Fruit fly (Drosophila melanogaster) whole organism, adult: ENCODE results near the gene SNF4Agamma.

ENCODE experiments used
- CG11617 ChIP-seq: fragments of 200-800 bp; sonication (Bioruptor generic); optimal IDR thresholded peaks from 2 replicates; lab custom pipeline; 2017; ENCODE audit warnings: mild to moderate bottlenecking, missing biosample characterization, missing genetic modification reagents, missing genetic modification characterization
- CG12768 ChIP-seq: fragments of 200-800 bp; sonication (Bioruptor generic); optimal IDR thresholded peaks from 2 replicates; lab custom pipeline; 2017; ENCODE audit warnings: missing biosample characterization, missing genetic modification characterization, mild to moderate bottlenecking, moderate library complexity, missing genetic modification reagents
- CG14711 ChIP-seq: fragments of 200-800 bp; sonication (Bioruptor generic); optimal IDR thresholded peaks from 2 replicates; lab custom pipeline; 2018; ENCODE audit warnings: missing biosample characterization, mild to moderate bottlenecking, missing genetic modification characterization, moderate library complexity
- CG1620 ChIP-seq: fragments of 200-800 bp; sonication (Bioruptor generic); optimal IDR thresholded peaks from 2 replicates; lab custom pipeline; 2016; ENCODE audit warnings: missing biosample characterization, missing genetic modification characterization
- CG33017 ChIP-seq: fragments of 200-800 bp; sonication (Bioruptor generic); optimal IDR thresholded peaks from 2 replicates; lab custom pipeline; 2018; ENCODE audit warnings: missing biosample characterization, mild to moderate bottlenecking, missing genetic modification characterization, moderate library complexity
- CG5204 ChIP-seq: fragments of 200-800 bp; sonication (Bioruptor generic); optimal IDR thresholded peaks from 2 replicates; lab custom pipeline; 2016; ENCODE audit warnings: missing biosample characterization, missing genetic modification characterization
- CG7045 ChIP-seq: fragments of 200-800 bp; sonication (Bioruptor generic); optimal IDR thresholded peaks from 2 replicates; lab custom pipeline; 2017; ENCODE audit warnings: missing biosample characterization, mild to moderate bottlenecking, missing genetic modification characterization
- CG7101 ChIP-seq: fragments of 200-800 bp; sonication (Bioruptor generic); optimal IDR thresholded peaks from 2 replicates; lab custom pipeline; 2018; ENCODE audit warnings: missing biosample characterization, mild to moderate bottlenecking, missing genetic modification characterization, moderate library complexity
- Clk ChIP-seq: fragments of 200-800 bp; sonication (Bioruptor generic); optimal IDR thresholded peaks from 2 replicates; lab custom pipeline; 2017; ENCODE audit warnings: missing biosample characterization, missing genetic modification characterization
- Crg-1 ChIP-seq: fragments of 200-800 bp; sonication (Bioruptor generic); optimal IDR thresholded peaks from 2 replicates; lab custom pipeline; 2016; ENCODE audit warnings: missing biosample characterization, missing genetic modification characterization
- Hr96 ChIP-seq: fragments of 200-800 bp; sonication (Bioruptor generic); optimal IDR thresholded peaks from 2 replicates; lab custom pipeline; 2016; ENCODE audit warnings: missing biosample characterization, missing genetic modification characterization
- Mnt ChIP-seq: fragments of 200-800 bp; sonication (Bioruptor generic); optimal IDR thresholded peaks from 2 replicates; lab custom pipeline; 2016; ENCODE audit warnings: missing biosample characterization, mild to moderate bottlenecking, missing genetic modification characterization
- bab1 ChIP-seq: fragments of 200-800 bp; sonication (Bioruptor generic); optimal IDR thresholded peaks from 3 replicates; lab custom pipeline; 2019; ENCODE audit warnings: missing biosample characterization, mild to moderate bottlenecking, missing genetic modification characterization, moderate library complexity
- cic ChIP-seq: fragments of 200-800 bp; sonication (Bioruptor generic); optimal IDR thresholded peaks from 2 replicates; lab custom pipeline; 2017; ENCODE audit warnings: missing biosample characterization, mild to moderate bottlenecking, missing genetic modification characterization, moderate library complexity
- cnc ChIP-seq, 2 experiments: fragments of >200 bp; optimal IDR thresholded peaks; 2 replicates each; lab custom pipeline; 2017
- kay ChIP-seq: fragments of 200-800 bp; sonication (Bioruptor generic); peaks from one replicate; lab custom pipeline; 2016; ENCODE audit warnings: missing biosample characterization, missing genetic modification characterization, borderline replicate concordance
- ovo ChIP-seq: fragments of 200-800 bp; sonication (Bioruptor generic); optimal IDR thresholded peaks from 2 replicates; lab custom pipeline; 2016; ENCODE audit warnings: missing biosample characterization, missing genetic modification characterization
- pad ChIP-seq: fragments of 200-800 bp; sonication (Bioruptor generic); optimal IDR thresholded peaks from 3 replicates; lab custom pipeline; 2017; ENCODE audit warnings: missing biosample characterization, missing genetic modification characterization, mild to moderate bottlenecking, moderate library complexity, missing genetic modification reagents
- tj ChIP-seq: fragments of 200-800 bp; sonication (Bioruptor generic); optimal IDR thresholded peaks from 3 replicates; lab custom pipeline; 2017; ENCODE audit warnings: missing biosample characterization, mild to moderate bottlenecking, missing genetic modification characterization, moderate library complexity
- toe ChIP-seq: fragments of 200-800 bp; sonication (Bioruptor generic); optimal IDR thresholded peaks from 2 replicates; lab custom pipeline; 2016; ENCODE audit warnings: missing biosample characterization, missing genetic modification characterization

SNF4Agamma gene

dm6 chr3R:21245846-21246245 is 105.3 kb downstream of the SNF4Agamma start:
- TF ChIP-seq kay (peak; percentile 15), ovo (GFP tag; lab: Kevin White, UChicago) (no peak)

DNA sequence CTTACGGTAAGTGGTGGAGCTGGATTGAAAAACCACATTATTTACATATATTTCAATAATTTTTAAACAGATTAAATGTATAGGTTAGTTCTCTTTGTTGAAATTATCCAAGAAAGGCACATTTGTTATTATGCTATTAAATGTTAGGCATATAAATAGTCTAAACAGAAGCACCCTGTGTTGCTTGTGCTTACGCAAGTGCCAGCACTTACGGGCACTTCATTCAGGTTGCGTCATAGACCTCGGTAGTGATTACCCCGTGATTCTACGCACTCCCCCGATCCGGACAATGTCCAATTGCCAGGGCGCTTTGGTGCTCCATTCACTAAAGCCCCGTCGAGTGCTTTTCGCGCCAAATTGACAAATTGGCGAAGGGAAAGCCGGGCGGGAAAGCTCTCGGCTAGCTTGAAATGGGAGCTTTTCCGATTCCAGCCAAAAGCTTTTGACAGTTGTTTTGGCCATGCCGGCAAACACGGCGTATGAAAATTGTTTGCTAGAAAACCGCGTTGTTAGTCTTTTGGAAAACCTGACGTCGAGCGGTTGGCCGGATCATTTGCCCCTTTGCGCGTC is 106.0 kb downstream of the SNF4Agamma start, which contains the start of gene ETHR:
ETHR (plus strand) TSS at position 520 of the 570 bp plus-strand sequence.
- TF ChIP-seq toe (GFP tag; lab: Kevin White, UChicago) (peak; percentile 34), CG1620 (GFP tag; lab: Kevin White, UChicago) (no peak), tj (peak; percentile 11), pad (GFP tag; lab: Kevin White, UChicago) (no peak), cnc (optimal IDR thresholded peaks at IDR 0.05; lab: Kevin White, UChicago) (no peak), cic (peak; percentile 100), CG7101 (peak; percentile 47), Mnt (GFP tag; lab: Kevin White, UChicago) (peak; percentile 30), CG12768 (GFP tag; lab: Kevin White, UChicago) (peak; percentile 89), CG14711 (tag; lab: Kevin White, UChicago) (peak; percentile 21), CG33017 (tag; lab: Kevin White, UChicago) (peak; percentile 63), CG7045 (peak; percentile 8), CG5204 (GFP tag; lab: Kevin White, UChicago) (no peak), Clk (GFP tag; lab: Kevin White, UChicago) (peak; percentile 29), Hr96 (peak; percentile 14), ovo (GFP tag; lab: Kevin White, UChicago) (no peak), kay (peak; percentile 83), Crg-1 (GFP tag; lab: Kevin White, UChicago) (peak; percentile 26), CG11617 (peak; percentile 73), bab1 (GFP tag; lab: Kevin White, UChicago) (no peak)

- TF ChIP-seq CG12768 (GFP tag; lab: Kevin White, UChicago): no peak
- no peak for TF ChIP-seq CG14711 (tag; lab: Kevin White, UChicago)
- no peak for TF ChIP-seq kay
- no peak for TF ChIP-seq toe (GFP tag; lab: Kevin White, UChicago)
- no peak for TF ChIP-seq pad (GFP tag; lab: Kevin White, UChicago)
- TF ChIP-seq CG7101: no peak
- no peak for TF ChIP-seq CG1620 (GFP tag; lab: Kevin White, UChicago)
- TF ChIP-seq Clk (GFP tag; lab: Kevin White, UChicago): no peak
- TF ChIP-seq tj: no peak
- TF ChIP-seq CG33017 (tag; lab: Kevin White, UChicago): no peak
- TF ChIP-seq Crg-1 (GFP tag; lab: Kevin White, UChicago): no peak
- TF ChIP-seq Hr96: no peak
- TF ChIP-seq CG11617: no peak
- TF ChIP-seq cnc (optimal IDR thresholded peaks at IDR 0.05; lab: Kevin White, UChicago): no peak
- no peak for TF ChIP-seq bab1 (GFP tag; lab: Kevin White, UChicago)
- no peak for TF ChIP-seq Mnt (GFP tag; lab: Kevin White, UChicago)
- TF ChIP-seq ovo (GFP tag; lab: Kevin White, UChicago): no peak
- TF ChIP-seq cic: no peak
- no peak for TF ChIP-seq CG5204 (GFP tag; lab: Kevin White, UChicago)
- TF ChIP-seq CG7045: no peak
Observed at dm6 chr3R:21252478-21252877, 111.9 kb downstream of the SNF4Agamma start.

DNA sequence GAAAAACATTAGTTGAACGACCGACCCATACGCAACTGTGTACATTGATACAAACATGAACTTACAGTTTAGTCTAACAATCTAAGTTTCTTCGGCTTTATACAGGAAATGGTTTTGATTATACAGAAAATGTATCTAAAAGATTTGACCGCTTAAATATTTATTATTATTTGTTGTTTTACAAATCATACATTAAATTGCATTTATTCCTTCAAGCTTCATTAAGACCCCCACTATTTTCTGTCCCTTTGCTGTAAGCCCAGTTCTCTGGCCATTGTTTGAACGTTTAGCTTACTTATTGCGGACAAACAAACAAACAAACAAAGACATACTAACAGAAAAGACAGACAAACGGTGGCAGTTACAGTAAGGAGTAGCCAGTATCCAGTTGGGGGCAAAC is 113.8 kb downstream of the SNF4Agamma start:
- TF ChIP-seq cnc (optimal IDR thresholded peaks at IDR 0.05; lab: Kevin White, UChicago) (no peak), CG1620 (GFP tag; lab: Kevin White, UChicago) (no peak), CG7045 (no peak), Crg-1 (GFP tag; lab: Kevin White, UChicago) (no peak), ovo (GFP tag; lab: Kevin White, UChicago) (no peak), pad (GFP tag; lab: Kevin White, UChicago) (no peak), cic (no peak), kay (no peak), Mnt (GFP tag; lab: Kevin White, UChicago) (no peak), bab1 (GFP tag; lab: Kevin White, UChicago) (no peak), toe (GFP tag; lab: Kevin White, UChicago) (no peak), CG33017 (tag; lab: Kevin White, UChicago) (no peak)

DNA sequence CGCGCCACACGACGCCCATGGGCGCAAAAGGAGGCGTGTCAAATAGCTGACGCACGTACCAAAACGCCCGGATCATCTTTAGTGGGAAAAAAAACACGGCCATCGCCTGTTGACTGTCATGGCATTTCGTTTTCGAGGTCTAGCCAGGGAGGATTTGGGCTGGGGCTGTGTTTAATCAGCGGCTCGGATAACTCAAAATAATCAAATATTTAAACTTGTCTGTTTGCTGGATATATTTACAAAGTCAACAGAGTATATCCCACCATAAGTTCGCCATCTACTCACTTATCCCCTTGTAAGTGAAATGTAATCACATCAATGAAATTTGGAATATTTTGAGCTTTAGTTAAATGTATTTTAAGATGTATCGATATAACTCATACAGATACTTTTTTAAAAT is 120.3 kb downstream of the SNF4Agamma start:
- TF ChIP-seq tj (no peak), ovo (GFP tag; lab: Kevin White, UChicago) (no peak), toe (GFP tag; lab: Kevin White, UChicago) (no peak)

- TF ChIP-seq CG7045 (no peak), bab1 (GFP tag; lab: Kevin White, UChicago) (peak; percentile 1), Mnt (GFP tag; lab: Kevin White, UChicago) (no peak), CG1620 (GFP tag; lab: Kevin White, UChicago) (no peak), Crg-1 (GFP tag; lab: Kevin White, UChicago) (no peak), Hr96 (no peak), ovo (GFP tag; lab: Kevin White, UChicago) (no peak)
Observed at dm6 chr3R:21263177-21263576, 122.6 kb downstream of the SNF4Agamma start.
